Fruit fly (Drosophila melanogaster): ENCODE results near the gene CG17450.

Gene CG17450

DNA sequence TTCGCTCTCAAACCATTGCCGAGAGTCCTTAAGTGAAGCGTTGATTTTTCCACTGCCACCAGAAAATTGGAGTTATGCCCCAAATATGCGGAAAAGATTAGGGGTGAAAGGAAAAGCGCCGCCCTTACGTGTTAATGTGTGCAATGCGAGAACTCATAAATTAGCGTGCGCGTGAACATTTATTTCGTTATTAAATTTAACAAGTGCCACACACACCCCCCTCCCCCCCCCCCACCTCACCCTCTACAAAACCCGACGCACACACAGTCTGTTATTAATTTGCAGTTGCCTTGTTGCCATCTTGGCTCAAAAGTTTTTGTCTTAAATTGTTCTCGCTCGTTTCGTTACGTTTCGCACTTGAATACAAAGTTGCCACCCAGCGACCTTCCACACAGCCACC lies 20.7 kb downstream of the CG17450 start:
- no peak for TF ChIP-seq pad (GFP tag; optimal IDR thresholded peaks at IDR 0.05)
- TF ChIP-seq Mnt (GFP tag; optimal IDR thresholded peaks at IDR 0.05) = no peak
- TF ChIP-seq CG1620 (GFP tag; optimal IDR thresholded peaks at IDR 0.05) = no peak
- no peak for TF ChIP-seq CG14711 (tag; optimal IDR thresholded peaks at IDR 0.05)
- no peak for TF ChIP-seq toe (GFP tag; optimal IDR thresholded peaks at IDR 0.05)
- TF ChIP-seq cic (GFP tag; optimal IDR thresholded peaks at IDR 0.05) = no peak
- TF ChIP-seq CG11617 (GFP tag; optimal IDR thresholded peaks at IDR 0.05) = no peak
- TF ChIP-seq Crg-1 (GFP tag; optimal IDR thresholded peaks at IDR 0.05) = no peak
- TF ChIP-seq ovo (GFP tag; optimal IDR thresholded peaks at IDR 0.05) = no peak
- TF ChIP-seq CG33017 (tag; optimal IDR thresholded peaks at IDR 0.05) = no peak
- TF ChIP-seq bab1 (GFP tag; optimal IDR thresholded peaks at IDR 0.05) = no peak
- TF ChIP-seq CG7045 (GFP tag; optimal IDR thresholded peaks at IDR 0.05) = no peak
- no peak for TF ChIP-seq kay (GFP tag; ENCODE audit: borderline replicate concordance)
- no peak for TF ChIP-seq cnc (optimal IDR thresholded peaks at IDR 0.05)
- no peak for TF ChIP-seq CG12768 (GFP tag; optimal IDR thresholded peaks at IDR 0.05)
- TF ChIP-seq tj (GFP tag; optimal IDR thresholded peaks at IDR 0.05) = no peak
- TF ChIP-seq CG7101 (tag; optimal IDR thresholded peaks at IDR 0.05) = no peak

- TF ChIP-seq Mnt (GFP tag; optimal IDR thresholded peaks at IDR 0.05) (no peak), cnc (optimal IDR thresholded peaks at IDR 0.05) (no peak), Hr96 (GFP tag; optimal IDR thresholded peaks at IDR 0.05) (no peak), tj (GFP tag; optimal IDR thresholded peaks at IDR 0.05) (no peak), CG11617 (GFP tag; optimal IDR thresholded peaks at IDR 0.05) (no peak), CG7101 (tag; optimal IDR thresholded peaks at IDR 0.05) (no peak), CG14711 (tag; optimal IDR thresholded peaks at IDR 0.05) (no peak), CG33017 (tag; optimal IDR thresholded peaks at IDR 0.05) (no peak), toe (GFP tag; optimal IDR thresholded peaks at IDR 0.05) (no peak), ovo (GFP tag; optimal IDR thresholded peaks at IDR 0.05) (no peak), CG12768 (GFP tag; optimal IDR thresholded peaks at IDR 0.05) (no peak), CG1620 (GFP tag; optimal IDR thresholded peaks at IDR 0.05) (no peak)
Observed at dm6 chrX:21567793-21568192, 40.9 kb downstream of the CG17450 start.

DNA sequence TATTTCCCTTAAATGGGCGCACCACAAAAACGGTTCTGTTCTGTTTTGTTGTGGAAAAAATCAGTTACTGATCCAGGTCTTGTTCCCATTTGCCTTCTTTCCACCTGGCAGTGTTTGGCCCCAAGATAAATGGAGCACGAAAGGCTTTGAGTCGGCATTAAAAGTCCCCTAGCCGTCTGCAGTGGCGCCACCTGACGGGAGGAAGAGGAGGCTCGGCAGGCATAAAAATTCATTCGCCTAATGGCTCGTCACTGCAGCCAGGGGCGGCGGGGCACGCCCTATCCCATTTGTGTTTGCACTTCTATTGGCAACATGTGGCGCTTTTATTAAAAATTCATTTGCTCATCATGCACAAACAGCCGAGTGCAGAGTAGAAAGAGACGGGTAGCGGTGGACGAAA lies 43.2 kb downstream of the CG17450 start:
- TF ChIP-seq cic (GFP tag; optimal IDR thresholded peaks at IDR 0.05) (no peak), kay (GFP tag; ENCODE audit: borderline replicate concordance) (no peak), CG11617 (GFP tag; optimal IDR thresholded peaks at IDR 0.05) (no peak), CG33017 (tag; optimal IDR thresholded peaks at IDR 0.05) (no peak), Mnt (GFP tag; optimal IDR thresholded peaks at IDR 0.05) (no peak), pad (GFP tag; optimal IDR thresholded peaks at IDR 0.05) (no peak), Clk (GFP tag; optimal IDR thresholded peaks at IDR 0.05) (no peak), tj (GFP tag; optimal IDR thresholded peaks at IDR 0.05) (no peak), toe (GFP tag; optimal IDR thresholded peaks at IDR 0.05) (no peak), Hr96 (GFP tag; optimal IDR thresholded peaks at IDR 0.05) (no peak), CG14711 (tag; optimal IDR thresholded peaks at IDR 0.05) (no peak), Crg-1 (GFP tag; optimal IDR thresholded peaks at IDR 0.05) (no peak), CG5204 (GFP tag; optimal IDR thresholded peaks at IDR 0.05) (no peak)

DNA sequence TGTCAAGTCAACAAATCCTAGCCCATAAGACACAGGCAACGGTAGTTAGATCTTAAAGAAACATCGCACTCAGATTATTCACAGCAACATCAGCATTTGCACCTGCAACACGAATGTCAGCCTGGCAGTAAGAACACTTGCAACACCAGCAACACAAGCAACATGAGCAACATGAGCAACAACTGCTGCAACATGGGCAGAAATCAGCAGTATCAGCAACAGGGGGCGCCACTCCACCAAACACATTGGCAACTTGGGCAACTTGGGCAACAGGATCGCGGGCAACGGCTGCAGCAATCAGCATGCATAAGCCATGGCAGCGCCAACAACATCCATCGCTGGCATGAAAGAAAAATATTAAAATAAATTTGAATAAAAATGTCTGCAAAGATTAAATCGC lies 45.9 kb downstream of the CG17450 start:
- no peak for TF ChIP-seq Hr96 (GFP tag; optimal IDR thresholded peaks at IDR 0.05)
- no peak for TF ChIP-seq Crg-1 (GFP tag; optimal IDR thresholded peaks at IDR 0.05)
- no peak for TF ChIP-seq CG7045 (GFP tag; optimal IDR thresholded peaks at IDR 0.05)
- no peak for TF ChIP-seq CG7101 (tag; optimal IDR thresholded peaks at IDR 0.05)
- no peak for TF ChIP-seq CG33017 (tag; optimal IDR thresholded peaks at IDR 0.05)
- no peak for TF ChIP-seq Clk (GFP tag; optimal IDR thresholded peaks at IDR 0.05)
- no peak for TF ChIP-seq Mnt (GFP tag; optimal IDR thresholded peaks at IDR 0.05)
